Fruit fly (Drosophila melanogaster) whole organism, prepupa: ENCODE results near the gene CG4829.

ENCODE experiments used
- CG10669 ChIP-seq: fragments of 200-800 bp; sonication (Bioruptor generic); optimal IDR thresholded peaks from 3 replicates; lab custom pipeline; 2018; ENCODE audit warnings: missing biosample characterization, mild to moderate bottlenecking, missing genetic modification characterization, moderate library complexity
- CG11294 ChIP-seq: fragments of 200-800 bp; sonication (Bioruptor generic); IDR thresholded peaks from 2 replicates; pipeline ENCODE4 v1.3.6; 2022; ENCODE audit warnings: missing biosample characterization, missing genetic modification characterization
- CG11762 ChIP-seq: fragments of 200-800 bp; sonication (Bioruptor generic); optimal IDR thresholded peaks from 3 replicates; lab custom pipeline; 2016; ENCODE audit warnings: missing biosample characterization, missing genetic modification characterization; ENCODE audit not compliant: insufficient read depth
- CG11902 ChIP-seq: fragments of 200-800 bp; sonication (Bioruptor generic); optimal IDR thresholded peaks from 3 replicates; lab custom pipeline; 2016; ENCODE audit warnings: missing biosample characterization, missing genetic modification characterization
- CG15336 ChIP-seq: fragments of 200-800 bp; sonication (Bioruptor generic); IDR thresholded peaks from 2 replicates; pipeline ENCODE4 v1.3.6; 2022; ENCODE audit warnings: missing biosample characterization, missing genetic modification characterization
- CG1621 ChIP-seq: fragments of 200-800 bp; sonication (Bioruptor generic); optimal IDR thresholded peaks from 3 replicates; lab custom pipeline; 2018; ENCODE audit warnings: missing biosample characterization, mild to moderate bottlenecking, missing genetic modification characterization
- CG16779 ChIP-seq: fragments of 200-800 bp; sonication (Bioruptor generic); optimal IDR thresholded peaks from 3 replicates; lab custom pipeline; 2017; ENCODE audit warnings: missing biosample characterization, mild to moderate bottlenecking, missing genetic modification characterization
- CG3032 ChIP-seq: fragments of 200-800 bp; optimal IDR thresholded peaks from 2 replicates; lab custom pipeline; 2019; ENCODE audit warnings: missing biosample characterization, mild to moderate bottlenecking, missing genetic modification characterization, moderate library complexity
- CG31627 ChIP-seq: fragments of 200-800 bp; sonication (Bioruptor generic); optimal IDR thresholded peaks from 3 replicates; lab custom pipeline; 2016; ENCODE audit warnings: missing biosample characterization, missing genetic modification characterization
- CG34406 ChIP-seq: fragments of 200-800 bp; sonication (Bioruptor generic); optimal IDR thresholded peaks from 3 replicates; lab custom pipeline; 2016; ENCODE audit warnings: missing biosample characterization, missing genetic modification characterization
- CG3919 ChIP-seq: fragments of 200-800 bp; sonication (Bioruptor generic); optimal IDR thresholded peaks from 3 replicates; lab custom pipeline; 2016; ENCODE audit warnings: missing biosample characterization, missing genetic modification characterization
- CG4318 ChIP-seq: fragments of 200-800 bp; sonication (Bioruptor generic); optimal IDR thresholded peaks from 3 replicates; lab custom pipeline; 2017; ENCODE audit warnings: missing biosample characterization, mild to moderate bottlenecking, missing genetic modification characterization
- CG6163 ChIP-seq: fragments of 200-800 bp; sonication (Bioruptor generic); IDR thresholded peaks from 3 replicates; pipeline ENCODE4 v1.3.6; 2022; ENCODE audit warnings: missing biosample characterization, missing genetic modification characterization
- CG6276 ChIP-seq: fragments of 200-800 bp; sonication (Bioruptor generic); optimal IDR thresholded peaks from 2 replicates; lab custom pipeline; 2017; ENCODE audit warnings: missing biosample characterization, mild to moderate bottlenecking, missing genetic modification characterization
- CG6808 ChIP-seq: fragments of 200-800 bp; sonication (Bioruptor generic); optimal IDR thresholded peaks from 3 replicates; lab custom pipeline; 2017; ENCODE audit warnings: missing biosample characterization, missing genetic modification characterization, mild to moderate bottlenecking, moderate library complexity, missing genetic modification reagents
- CG6854 ChIP-seq: fragments of 200-800 bp; sonication (Bioruptor generic); optimal IDR thresholded peaks from 2 replicates; lab custom pipeline; 2017; ENCODE audit warnings: missing biosample characterization, mild to moderate bottlenecking, missing genetic modification characterization
- CG7368 ChIP-seq: fragments of 200-800 bp; sonication (Bioruptor generic); optimal IDR thresholded peaks from 3 replicates; lab custom pipeline; 2016; ENCODE audit warnings: missing biosample characterization, missing genetic modification characterization
- CG8119 ChIP-seq: fragments of 200-800 bp; sonication (Bioruptor generic); IDR thresholded peaks from 3 replicates; pipeline ENCODE4 v1.3.6; 2022; ENCODE audit warnings: missing biosample characterization, missing genetic modification characterization
- CG8319 ChIP-seq: fragments of 200-800 bp; sonication (Bioruptor generic); optimal IDR thresholded peaks from 3 replicates; lab custom pipeline; 2016; ENCODE audit warnings: missing biosample characterization, missing genetic modification characterization
- CG8632 ChIP-seq: fragments of 200-800 bp; sonication (Bioruptor generic); optimal IDR thresholded peaks from 3 replicates; lab custom pipeline; 2016; ENCODE audit warnings: missing biosample characterization, missing genetic modification characterization
- CG9139 ChIP-seq: fragments of 200-800 bp; sonication (Bioruptor generic); optimal IDR thresholded peaks from 3 replicates; lab custom pipeline; 2017; ENCODE audit warnings: missing biosample characterization, mild to moderate bottlenecking, missing genetic modification characterization
- Eip75B ChIP-seq: fragments of 200-800 bp; sonication (Bioruptor generic); optimal IDR thresholded peaks from 3 replicates; lab custom pipeline; 2016; ENCODE audit warnings: missing biosample characterization, missing genetic modification characterization
- Eip78C ChIP-seq: fragments of 200-800 bp; sonication (Bioruptor generic); peaks from one replicate; lab custom pipeline; 2016; ENCODE audit warnings: missing biosample characterization, missing genetic modification characterization
- Ets21C ChIP-seq: fragments of 200-800 bp; sonication (Bioruptor generic); optimal IDR thresholded peaks from 3 replicates; lab custom pipeline; 2016; ENCODE audit warnings: missing biosample characterization, missing genetic modification characterization
- Ets96B ChIP-seq: fragments of 200-800 bp; optimal IDR thresholded peaks from 2 replicates; lab custom pipeline; 2019; ENCODE audit warnings: missing biosample characterization, mild to moderate bottlenecking, missing genetic modification characterization, moderate library complexity
- Gug ChIP-seq: fragments of 200-800 bp; sonication (Bioruptor generic); IDR thresholded peaks from 2 replicates; pipeline ENCODE4 v1.3.6; 2022; ENCODE audit warnings: missing biosample characterization, missing genetic modification characterization
- Hr38 ChIP-seq: sonication (Bioruptor generic); optimal IDR thresholded peaks from 2 replicates; lab custom pipeline; 2016; ENCODE audit warnings: missing biosample characterization, missing genetic modification characterization
- Hr4 ChIP-seq: fragments of 200-800 bp; sonication (Bioruptor generic); optimal IDR thresholded peaks from 3 replicates; lab custom pipeline; 2016; ENCODE audit warnings: missing biosample characterization, missing genetic modification characterization
- Lpt ChIP-seq: fragments of 200-800 bp; sonication (Bioruptor generic); optimal IDR thresholded peaks from 3 replicates; lab custom pipeline; 2016; ENCODE audit warnings: missing biosample characterization, missing genetic modification characterization
- Met ChIP-seq: fragments of 200-800 bp; sonication (Bioruptor generic); optimal IDR thresholded peaks from 3 replicates; lab custom pipeline; 2016; ENCODE audit warnings: missing biosample characterization, missing genetic modification characterization
- OdsH ChIP-seq: fragments of 200-800 bp; sonication (Bioruptor generic); optimal IDR thresholded peaks from 3 replicates; lab custom pipeline; 2016; ENCODE audit warnings: missing biosample characterization, missing genetic modification characterization
- Smox ChIP-seq: fragments of 200-800 bp; sonication (Bioruptor generic); optimal IDR thresholded peaks from 3 replicates; lab custom pipeline; 2016; ENCODE audit warnings: missing biosample characterization, missing genetic modification characterization
- Sox102F ChIP-seq: fragments of 200-800 bp; sonication (Bioruptor generic); optimal IDR thresholded peaks from 2 replicates; lab custom pipeline; 2016; ENCODE audit warnings: missing biosample characterization, mild to moderate bottlenecking, missing genetic modification characterization
- Sox14 ChIP-seq: fragments of 200-800 bp; sonication (Bioruptor generic); optimal IDR thresholded peaks from 3 replicates; lab custom pipeline; 2016; ENCODE audit warnings: missing biosample characterization, missing genetic modification characterization
- Sox15 ChIP-seq: fragments of 200-800 bp; sonication (Bioruptor generic); optimal IDR thresholded peaks from 3 replicates; lab custom pipeline; 2016; ENCODE audit warnings: missing biosample characterization, missing genetic modification characterization
- achi ChIP-seq: fragments of 200-800 bp; sonication (Bioruptor generic); optimal IDR thresholded peaks from 3 replicates; lab custom pipeline; 2016; ENCODE audit warnings: missing biosample characterization, missing genetic modification characterization
- acj6 ChIP-seq: fragments of 200-800 bp; sonication (Bioruptor generic); optimal IDR thresholded peaks from 3 replicates; lab custom pipeline; 2016; ENCODE audit warnings: missing biosample characterization, missing genetic modification characterization
- cyc ChIP-seq: fragments of 200-800 bp; sonication (Bioruptor generic); optimal IDR thresholded peaks from 3 replicates; lab custom pipeline; 2016; ENCODE audit warnings: missing biosample characterization, missing genetic modification characterization
- dac ChIP-seq: fragments of 200-800 bp; sonication (Bioruptor generic); optimal IDR thresholded peaks from 2 replicates; lab custom pipeline; 2017; ENCODE audit warnings: missing biosample characterization, mild to moderate bottlenecking, missing genetic modification characterization
- dsx ChIP-seq: fragments of 200-800 bp; optimal IDR thresholded peaks from 3 replicates; lab custom pipeline; 2019; ENCODE audit warnings: missing biosample characterization, mild to moderate bottlenecking, missing genetic modification characterization, moderate library complexity; ENCODE audit not compliant: poor library complexity, severe bottlenecking
- esn ChIP-seq: fragments of 200-800 bp; sonication (Bioruptor generic); optimal IDR thresholded peaks from 2 replicates; lab custom pipeline; 2016; ENCODE audit warnings: missing biosample characterization, mild to moderate bottlenecking, missing genetic modification characterization, moderate library complexity
- fd59A ChIP-seq: fragments of 200-800 bp; sonication (Bioruptor generic); optimal IDR thresholded peaks from 2 replicates; lab custom pipeline; 2017; ENCODE audit warnings: missing biosample characterization, mild to moderate bottlenecking, missing genetic modification characterization, missing genetic modification reagents
- fd85E ChIP-seq: fragments of 200-800 bp; sonication (Bioruptor generic); optimal IDR thresholded peaks from 3 replicates; lab custom pipeline; 2016; ENCODE audit warnings: missing biosample characterization, missing genetic modification characterization
- net ChIP-seq: fragments of 200-800 bp; sonication (Bioruptor generic); optimal IDR thresholded peaks from 3 replicates; lab custom pipeline; 2016; ENCODE audit warnings: missing biosample characterization, missing genetic modification characterization
- pdm3 ChIP-seq: fragments of 200-800 bp; sonication (Bioruptor generic); optimal IDR thresholded peaks from 3 replicates; lab custom pipeline; 2016; ENCODE audit warnings: missing biosample characterization, missing genetic modification characterization
- ss ChIP-seq, 2 experiments: fragments of 200-800 bp; sonication (Bioruptor generic); optimal IDR thresholded peaks; 2 replicates in 1 of 2; 3 replicates in 1 of 2; lab custom pipeline; 2017 to 2018; ENCODE audit warnings: mild to moderate bottlenecking in 2 of 2, missing biosample characterization in 2 of 2, missing genetic modification characterization in 2 of 2, moderate library complexity in 1 of 2
- svp ChIP-seq: fragments of 200-800 bp; sonication (Bioruptor generic); peaks from one replicate; lab custom pipeline; 2016; ENCODE audit warnings: missing biosample characterization, missing genetic modification characterization
- topi ChIP-seq: fragments of 200-800 bp; sonication (Bioruptor generic); optimal IDR thresholded peaks from 3 replicates; lab custom pipeline; 2016; ENCODE audit warnings: missing biosample characterization, missing genetic modification characterization

The CG4829 gene

dm6 chrX:16871808-16872207, 60.3 kb downstream of the CG4829 start (continued):
- TF ChIP-seq esn (GFP tag; lab: Kevin White, UChicago) (peak; percentile 77), Eip75B (GFP tag; lab: Kevin White, UChicago) (peak; percentile 74), Sox102F (peak; percentile 65), Ets96B (tag; lab: Kevin White, UChicago) (peak; percentile 83), Sox15 (peak; percentile 58), CG3032 (peak; percentile 77), CG8119 (GFP tag; lab: Robert Waterston, UW) (peak; percentile 87), CG8319 (GFP tag; lab: Kevin White, UChicago) (peak; percentile 50), cyc (GFP tag; lab: Kevin White, UChicago) (peak; percentile 20), CG6163 (GFP tag; lab: Robert Waterston, UW) (peak; percentile 83), CG11294 (GFP tag; lab: Robert Waterston, UW) (peak; percentile 49), topi (GFP tag; lab: Kevin White, UChicago) (peak; percentile 58), CG1621 (tag; lab: Kevin White, UChicago) (peak; percentile 79), CG11902 (GFP tag; lab: Kevin White, UChicago) (peak; percentile 53), CG34406 (GFP tag; lab: Kevin White, UChicago) (peak; percentile 73), Hr38 (GFP tag; lab: Kevin White, UChicago) (no peak), CG31627 (peak; percentile 61), dac (GFP tag; lab: Kevin White, UChicago) (peak; percentile 59), Ets21C (GFP tag; lab: Kevin White, UChicago) (peak; percentile 39), Met (GFP tag; lab: Kevin White, UChicago) (peak; percentile 50), CG15336 (GFP tag; lab: Robert Waterston, UW) (peak; percentile 88), CG3919 (GFP tag; lab: Kevin White, UChicago) (peak; percentile 84), Lpt (GFP tag; lab: Kevin White, UChicago) (peak; percentile 82), CG6276 (GFP tag; lab: Kevin White, UChicago) (peak; percentile 76), CG11762 (peak; percentile 66), acj6 (peak; percentile 76), CG4318 (peak; percentile 71), CG7368 (GFP tag; lab: Kevin White, UChicago) (peak; percentile 72)
- TF ChIP-seq, all 60 proteins: peak for 55

- TF ChIP-seq OdsH (GFP tag; lab: Kevin White, UChicago): peak; percentile 69
- peak; percentile 23 for TF ChIP-seq CG6808 (GFP tag; lab: Kevin White, UChicago)
- peak; percentile 22 for TF ChIP-seq Ets96B (tag; lab: Kevin White, UChicago)
- TF ChIP-seq Hr4 (GFP tag; lab: Kevin White, UChicago): peak; percentile 41
- no peak for TF ChIP-seq cyc (GFP tag; lab: Kevin White, UChicago)
- peak; percentile 43 for TF ChIP-seq dsx
- TF ChIP-seq fd85E (GFP tag; lab: Kevin White, UChicago): no peak
- TF ChIP-seq CG1621 (tag; lab: Kevin White, UChicago): no peak
- TF ChIP-seq pdm3 (GFP tag; lab: Kevin White, UChicago): no peak
- peak; percentile 25 for TF ChIP-seq net (GFP tag; lab: Kevin White, UChicago)
- TF ChIP-seq Smox (GFP tag; lab: Kevin White, UChicago): no peak
- peak; percentile 29 for TF ChIP-seq CG16779 (tag; lab: Kevin White, UChicago)
- TF ChIP-seq Eip78C: peak; percentile 81
- no peak for TF ChIP-seq fd59A (GFP tag; lab: Kevin White, UChicago)
- peak; percentile 53 for TF ChIP-seq dac (GFP tag; lab: Kevin White, UChicago)
- TF ChIP-seq CG10669: peak; percentile 7
- peak; percentile 57; the same call in 1 of the 3 replicates for TF ChIP-seq CG6163 (GFP tag; lab: Robert Waterston, UW)
- TF ChIP-seq Eip75B (GFP tag; lab: Kevin White, UChicago): no peak
- TF ChIP-seq CG34406 (GFP tag; lab: Kevin White, UChicago): peak; percentile 71
- peak; percentile 36 for TF ChIP-seq CG11294 (GFP tag; lab: Robert Waterston, UW)
- TF ChIP-seq CG8632 (GFP tag; lab: Kevin White, UChicago): peak; percentile 73
- peak; percentile 27 for TF ChIP-seq CG11902 (GFP tag; lab: Kevin White, UChicago)
- TF ChIP-seq Ets21C (GFP tag; lab: Kevin White, UChicago): no peak
- TF ChIP-seq ss (GFP tag; optimal IDR thresholded peaks at IDR 0.05; lab: Kevin White, UChicago): peak; percentile 31 to 65
- TF ChIP-seq Gug: no peak
- peak; percentile 49 for TF ChIP-seq CG3032
- no peak for TF ChIP-seq CG9139 (GFP tag; lab: Kevin White, UChicago)
- peak; percentile 27 for TF ChIP-seq esn (GFP tag; lab: Kevin White, UChicago)
- peak; percentile 40 for TF ChIP-seq acj6
- peak; percentile 77 for TF ChIP-seq achi (GFP tag; lab: Kevin White, UChicago)
- no peak for TF ChIP-seq Sox14 (GFP tag; lab: Kevin White, UChicago)
- TF ChIP-seq CG6854 (GFP tag; lab: Kevin White, UChicago): no peak
- TF ChIP-seq CG3919 (GFP tag; lab: Kevin White, UChicago): peak; percentile 31
- peak; percentile 41 for TF ChIP-seq Sox15
- peak; percentile 55 for TF ChIP-seq svp (GFP tag; lab: Kevin White, UChicago)
- TF ChIP-seq CG8319 (GFP tag; lab: Kevin White, UChicago): peak; percentile 12
- no peak for TF ChIP-seq Sox102F
These were observed 61.6 kb downstream of the CG4829 start for dm6 chrX:16873053-16873452.
